Fruit fly (Drosophila melanogaster): ENCODE measurements around the gene Asciz.

Gene Asciz

DNA sequence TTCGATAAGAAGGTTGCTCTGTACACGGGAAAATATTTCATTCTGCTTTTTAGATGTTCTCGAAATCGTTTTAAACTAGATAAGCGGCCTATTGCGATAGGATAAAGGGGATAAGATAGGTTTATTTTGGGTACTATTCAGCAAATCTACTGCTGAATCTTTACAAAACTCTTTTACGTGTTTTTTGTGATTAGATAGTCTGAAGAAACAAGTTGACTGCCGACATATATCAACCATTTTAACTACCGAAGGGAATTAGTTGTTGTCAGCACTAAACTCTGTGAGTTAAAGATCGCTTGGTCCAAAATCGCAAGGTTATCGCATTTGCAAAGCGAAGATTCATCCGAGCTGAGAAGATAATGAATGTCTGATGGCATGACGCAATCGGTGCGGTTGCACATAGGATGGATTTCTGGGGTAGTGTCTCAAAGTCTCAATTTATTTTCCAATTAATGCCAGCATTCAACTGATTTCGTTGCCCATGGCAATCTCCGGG, at the start of gene Asciz:
Asciz (minus strand) TSS at position 51 of the 496 bp plus-strand sequence.
- TF ChIP-seq CG8478 (optimal IDR thresholded peaks at IDR 0.05), result no peak
- no peak for TF ChIP-seq pan (optimal IDR thresholded peaks at IDR 0.05)
- TF ChIP-seq Dll (optimal IDR thresholded peaks at IDR 0.05), result no peak
- TF ChIP-seq EcR (GFP tag; optimal IDR thresholded peaks at IDR 0.05), result no peak
- TF ChIP-seq psq (optimal IDR thresholded peaks at IDR 0.05), result no peak
- no peak for TF ChIP-seq usp (GFP tag; optimal IDR thresholded peaks at IDR 0.05)

DNA sequence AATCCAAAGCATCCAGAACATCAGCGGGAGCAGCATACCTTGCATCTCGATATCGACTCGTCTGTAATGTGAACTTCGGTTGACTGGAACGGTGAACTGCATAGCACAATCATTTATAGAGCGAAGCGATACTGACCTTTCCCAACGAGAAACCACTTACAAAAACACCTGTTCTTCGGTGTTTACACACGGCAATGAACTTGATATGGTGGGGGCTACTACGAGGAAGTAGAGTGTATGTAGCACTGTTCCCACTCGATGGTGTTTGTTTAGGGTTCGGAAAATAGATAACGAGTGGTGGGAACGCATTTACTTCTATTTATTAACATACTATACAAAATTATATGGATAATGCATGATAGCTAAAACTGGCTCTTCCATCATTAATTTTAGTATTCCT, 42.8 kb upstream of the Asciz start, which contains the start of the genes CG32269 and CG32270:
CG32269 (minus strand) TSS at position 91 of the 400 bp plus-strand sequence.
CG32270 (minus strand) TSS at position 91 of the 400 bp plus-strand sequence.
- no peak for TF ChIP-seq Dll (optimal IDR thresholded peaks at IDR 0.05)
- TF ChIP-seq pan (optimal IDR thresholded peaks at IDR 0.05), result no peak
- no peak for TF ChIP-seq usp (GFP tag; optimal IDR thresholded peaks at IDR 0.05)
- TF ChIP-seq EcR (GFP tag; optimal IDR thresholded peaks at IDR 0.05), result no peak
- TF ChIP-seq psq (optimal IDR thresholded peaks at IDR 0.05), result no peak
- no peak for TF ChIP-seq CG8478 (optimal IDR thresholded peaks at IDR 0.05)

DNA sequence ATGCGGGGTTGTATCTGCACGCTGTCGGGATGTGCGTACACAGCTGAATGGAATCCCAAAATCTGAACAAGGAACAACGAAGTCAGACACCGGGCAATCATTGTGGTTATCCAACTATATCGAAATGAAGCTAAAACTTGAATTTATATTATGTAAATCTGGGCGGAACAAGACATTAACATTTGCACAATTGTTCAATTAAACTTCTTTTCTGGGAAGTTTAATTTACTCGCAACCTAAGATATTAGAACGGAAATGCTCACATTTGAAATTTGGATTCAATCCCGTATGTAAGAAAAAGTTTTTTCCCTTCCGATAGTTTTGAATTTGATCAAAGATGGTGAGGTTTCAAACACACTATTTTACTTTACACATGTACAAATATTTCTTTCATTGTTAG, 40.2 kb upstream of the Asciz start, which contains the start of gene CG33160:
CG33160 (minus strand) TSS at position 101 of the 400 bp plus-strand sequence.
- no peak for TF ChIP-seq CG8478 (optimal IDR thresholded peaks at IDR 0.05)
- TF ChIP-seq pan (optimal IDR thresholded peaks at IDR 0.05), result no peak
- TF ChIP-seq Dll (optimal IDR thresholded peaks at IDR 0.05), result no peak
- no peak for TF ChIP-seq usp (GFP tag; optimal IDR thresholded peaks at IDR 0.05)
- TF ChIP-seq psq (optimal IDR thresholded peaks at IDR 0.05), result no peak
- TF ChIP-seq EcR (GFP tag; optimal IDR thresholded peaks at IDR 0.05), result no peak

DNA sequence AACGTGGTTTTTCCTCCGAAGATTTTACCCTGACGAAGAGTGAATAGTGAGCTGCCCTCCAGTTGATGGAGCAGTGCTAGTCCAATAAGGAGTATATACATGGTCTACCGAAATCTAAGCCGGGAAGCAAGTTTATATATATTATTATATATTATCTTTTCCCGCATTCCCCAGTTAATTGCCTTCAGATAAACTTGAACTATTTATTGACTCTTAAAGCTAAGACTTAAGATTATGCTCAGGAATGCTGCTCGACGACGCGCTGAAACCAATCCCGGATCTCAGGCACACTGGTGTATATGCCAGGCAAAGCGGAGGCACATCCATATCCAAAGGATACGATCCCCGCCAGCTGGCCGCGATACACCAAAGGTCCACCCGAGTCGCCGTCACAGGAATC, 39.3 kb upstream of the Asciz start, which contains the start of gene CG32277:
CG32277 (minus strand) TSS at position 101 of the 400 bp plus-strand sequence.
- TF ChIP-seq psq (optimal IDR thresholded peaks at IDR 0.05), result no peak
- no peak for TF ChIP-seq EcR (GFP tag; optimal IDR thresholded peaks at IDR 0.05)
- TF ChIP-seq CG8478 (optimal IDR thresholded peaks at IDR 0.05), result no peak
- TF ChIP-seq pan (optimal IDR thresholded peaks at IDR 0.05), result no peak
- TF ChIP-seq usp (GFP tag; optimal IDR thresholded peaks at IDR 0.05), result no peak
- TF ChIP-seq Dll (optimal IDR thresholded peaks at IDR 0.05), result no peak

DNA sequence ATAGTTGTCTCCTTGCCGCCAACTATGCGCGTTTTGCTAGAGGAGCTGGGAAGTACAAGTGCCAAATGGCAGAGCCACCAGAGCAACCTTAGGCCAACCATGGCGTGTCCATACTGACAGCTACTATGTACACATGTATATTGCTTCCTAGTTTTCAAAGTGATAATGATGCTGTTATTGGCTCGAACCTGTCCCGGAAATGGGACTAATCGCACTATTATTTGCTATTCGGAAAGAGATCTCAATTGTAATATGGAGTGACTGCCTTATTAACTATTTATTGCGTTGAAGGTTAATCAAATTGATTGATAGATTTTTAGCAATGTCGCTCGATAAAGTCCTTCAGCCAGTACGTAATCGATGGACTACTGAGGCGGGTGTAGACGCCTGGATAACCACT, 38.3 kb upstream of the Asciz start, which contains the start of gene CG33159:
CG33159 (minus strand) TSS at position 101 of the 400 bp plus-strand sequence.
- TF ChIP-seq CG8478 (optimal IDR thresholded peaks at IDR 0.05), result no peak
- TF ChIP-seq usp (GFP tag; optimal IDR thresholded peaks at IDR 0.05), result no peak
- TF ChIP-seq pan (optimal IDR thresholded peaks at IDR 0.05), result no peak
- no peak for TF ChIP-seq EcR (GFP tag; optimal IDR thresholded peaks at IDR 0.05)
- no peak for TF ChIP-seq psq (optimal IDR thresholded peaks at IDR 0.05)
- TF ChIP-seq Dll (optimal IDR thresholded peaks at IDR 0.05), result no peak

DNA sequence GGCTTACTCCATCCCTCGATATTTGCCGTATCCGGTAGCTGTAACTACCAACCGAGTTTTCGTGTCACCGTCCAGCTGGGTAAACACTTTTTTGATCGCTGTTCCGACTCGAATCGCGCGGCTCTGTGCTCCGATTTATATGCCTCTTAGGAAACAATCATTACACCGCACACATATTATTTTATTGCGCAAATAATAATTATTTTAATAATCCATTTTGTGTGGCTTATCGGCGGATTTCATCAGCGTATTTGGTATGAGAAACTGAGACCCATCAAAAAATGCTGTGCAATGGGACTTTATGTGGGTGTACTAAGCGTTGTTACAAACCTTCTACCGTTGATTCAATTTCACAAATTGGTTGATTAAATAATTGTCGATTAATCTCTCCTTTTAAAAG, 37.0 kb upstream of the Asciz start, which contains the start of gene CG32271:
CG32271 (minus strand) TSS at position 101 of the 400 bp plus-strand sequence.
- no peak for TF ChIP-seq CG8478 (optimal IDR thresholded peaks at IDR 0.05)
- TF ChIP-seq usp (GFP tag; optimal IDR thresholded peaks at IDR 0.05), result no peak
- TF ChIP-seq Dll (optimal IDR thresholded peaks at IDR 0.05), result no peak
- no peak for TF ChIP-seq psq (optimal IDR thresholded peaks at IDR 0.05)
- TF ChIP-seq pan (optimal IDR thresholded peaks at IDR 0.05), result no peak
- no peak for TF ChIP-seq EcR (GFP tag; optimal IDR thresholded peaks at IDR 0.05)

DNA sequence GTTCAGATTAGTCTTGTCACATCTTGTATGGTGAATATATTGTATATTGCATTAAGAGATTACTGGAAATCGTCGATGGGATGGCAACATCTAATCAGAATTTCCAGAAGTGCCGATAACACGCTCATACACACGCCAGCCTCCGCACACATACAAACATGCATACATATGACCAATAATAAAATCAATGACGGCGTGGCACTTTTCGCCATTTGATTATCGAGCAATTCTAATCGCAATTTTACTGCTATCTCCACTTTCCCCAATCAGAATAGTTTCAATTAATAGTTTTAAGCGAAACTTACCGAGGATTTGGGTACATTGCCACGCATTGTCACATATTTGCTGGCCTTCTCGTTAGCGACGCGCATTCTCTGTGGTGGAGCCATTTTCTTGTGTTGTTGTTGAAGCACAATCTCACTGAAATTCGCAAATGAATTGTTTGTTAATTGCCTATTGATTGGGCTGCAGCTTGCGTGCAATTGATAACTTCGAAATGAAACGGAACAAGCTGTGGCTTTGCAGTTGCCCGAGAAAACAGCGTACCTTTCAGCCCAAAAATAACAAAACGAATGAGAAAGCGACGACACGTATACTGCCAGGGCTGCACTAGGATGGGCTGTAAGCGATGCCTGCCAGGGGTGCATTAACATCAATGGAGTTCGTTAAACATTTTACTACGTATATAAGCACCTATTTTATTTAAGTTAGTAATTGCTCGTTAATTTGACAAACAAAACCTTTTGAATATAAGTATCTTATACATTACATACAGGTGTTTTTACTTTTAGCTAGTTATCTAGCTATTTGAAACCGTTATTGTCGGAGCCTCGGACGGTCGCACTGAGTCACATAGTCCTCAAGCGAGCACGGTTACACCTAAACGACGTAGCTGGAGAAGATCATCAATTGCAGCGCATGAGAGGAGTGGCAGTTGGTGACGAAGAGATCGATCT, 32.7 kb upstream of the Asciz start, which contains the start of the genes CG32276 and gry:
CG32276 (minus strand) TSS at position 601 of the 956 bp plus-strand sequence.
gry (plus strand) TSS at position 644 of the 956 bp plus-strand sequence.
- TF ChIP-seq Dll (optimal IDR thresholded peaks at IDR 0.05) (no peak), usp (GFP tag; optimal IDR thresholded peaks at IDR 0.05) (no peak), EcR (GFP tag; optimal IDR thresholded peaks at IDR 0.05) (no peak), psq (optimal IDR thresholded peaks at IDR 0.05) (no peak), CG8478 (optimal IDR thresholded peaks at IDR 0.05) (no peak), pan (optimal IDR thresholded peaks at IDR 0.05) (no peak)

DNA sequence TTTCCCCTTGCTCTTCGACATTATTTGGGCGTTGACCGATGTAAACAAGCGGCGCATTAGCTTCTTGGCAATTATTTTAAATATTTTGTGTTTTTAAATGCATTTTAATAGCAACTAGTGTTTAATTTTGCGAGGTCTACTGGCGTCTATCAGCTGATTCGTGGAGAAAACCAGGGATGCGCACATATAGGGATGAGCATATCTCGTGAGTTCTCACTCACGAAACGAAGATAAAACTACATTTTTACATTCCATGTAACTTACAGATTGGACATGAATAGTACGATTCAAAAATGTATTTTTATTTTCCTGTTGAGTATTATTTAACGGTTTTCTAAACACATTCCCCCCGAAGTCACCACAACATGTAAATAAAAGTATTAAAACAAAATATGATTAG, 31.4 kb upstream of the Asciz start, which contains the start of gene CG14966:
CG14966 (minus strand) TSS at position 168 of the 400 bp plus-strand sequence.
- no peak for TF ChIP-seq Dll (optimal IDR thresholded peaks at IDR 0.05)
- no peak for TF ChIP-seq EcR (GFP tag; optimal IDR thresholded peaks at IDR 0.05)
- TF ChIP-seq CG8478 (optimal IDR thresholded peaks at IDR 0.05), result no peak
- no peak for TF ChIP-seq usp (GFP tag; optimal IDR thresholded peaks at IDR 0.05)
- no peak for TF ChIP-seq pan (optimal IDR thresholded peaks at IDR 0.05)
- TF ChIP-seq psq (optimal IDR thresholded peaks at IDR 0.05), result no peak

DNA sequence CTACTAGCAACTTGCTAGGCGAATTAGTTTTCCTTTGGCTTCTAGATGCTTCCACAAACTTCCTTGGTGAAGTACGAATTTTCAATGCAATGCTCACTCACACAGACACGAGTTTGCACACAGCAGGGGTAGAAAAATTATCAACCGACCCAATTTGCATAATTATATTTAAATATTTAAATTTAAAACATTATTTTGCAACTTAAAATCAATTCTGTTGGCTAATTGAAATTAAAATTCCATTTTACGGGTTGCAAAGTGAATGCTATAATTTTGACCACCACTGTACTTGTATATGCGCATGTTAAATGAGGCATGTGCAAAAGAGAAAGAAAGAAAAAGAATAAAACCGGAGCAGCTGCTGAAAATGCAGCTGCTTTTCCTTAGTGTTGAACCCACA, 28.0 kb upstream of the Asciz start:
- TF ChIP-seq usp (GFP tag; optimal IDR thresholded peaks at IDR 0.05), result no peak
- no peak for TF ChIP-seq EcR (GFP tag; optimal IDR thresholded peaks at IDR 0.05)
- no peak for TF ChIP-seq Dll (optimal IDR thresholded peaks at IDR 0.05)
- TF ChIP-seq pan (optimal IDR thresholded peaks at IDR 0.05), result no peak
- TF ChIP-seq CG8478 (optimal IDR thresholded peaks at IDR 0.05), result no peak
- TF ChIP-seq psq (optimal IDR thresholded peaks at IDR 0.05), result no peak

DNA sequence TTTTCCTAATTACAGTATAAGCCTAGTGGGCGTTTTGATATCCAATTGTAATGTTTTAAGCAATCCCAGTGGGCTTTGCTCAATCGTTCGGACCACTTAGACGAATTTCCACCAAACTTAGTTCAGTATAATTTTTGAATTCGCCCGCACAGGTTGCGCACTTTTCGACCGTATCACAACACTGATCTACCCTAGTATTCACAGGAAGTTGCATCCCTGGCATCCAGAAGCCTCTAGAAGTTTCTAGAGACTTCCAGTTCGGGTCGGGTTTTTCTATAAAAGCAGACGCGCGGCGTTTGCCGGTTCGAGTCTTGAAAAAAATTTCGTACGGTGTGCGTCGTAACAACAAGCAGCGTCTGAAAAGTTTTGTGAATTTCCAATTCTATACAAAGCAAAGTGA, 26.9 kb upstream of the Asciz start, which contains the start of gene Hsp83:
Hsp83 (plus strand) TSS at position 58 of the 400 bp plus-strand sequence.
- TF ChIP-seq usp (GFP tag; optimal IDR thresholded peaks at IDR 0.05), result no peak
- TF ChIP-seq psq (optimal IDR thresholded peaks at IDR 0.05), result no peak
- TF ChIP-seq Dll (optimal IDR thresholded peaks at IDR 0.05), result no peak
- no peak for TF ChIP-seq EcR (GFP tag; optimal IDR thresholded peaks at IDR 0.05)
- no peak for TF ChIP-seq CG8478 (optimal IDR thresholded peaks at IDR 0.05)

DNA sequence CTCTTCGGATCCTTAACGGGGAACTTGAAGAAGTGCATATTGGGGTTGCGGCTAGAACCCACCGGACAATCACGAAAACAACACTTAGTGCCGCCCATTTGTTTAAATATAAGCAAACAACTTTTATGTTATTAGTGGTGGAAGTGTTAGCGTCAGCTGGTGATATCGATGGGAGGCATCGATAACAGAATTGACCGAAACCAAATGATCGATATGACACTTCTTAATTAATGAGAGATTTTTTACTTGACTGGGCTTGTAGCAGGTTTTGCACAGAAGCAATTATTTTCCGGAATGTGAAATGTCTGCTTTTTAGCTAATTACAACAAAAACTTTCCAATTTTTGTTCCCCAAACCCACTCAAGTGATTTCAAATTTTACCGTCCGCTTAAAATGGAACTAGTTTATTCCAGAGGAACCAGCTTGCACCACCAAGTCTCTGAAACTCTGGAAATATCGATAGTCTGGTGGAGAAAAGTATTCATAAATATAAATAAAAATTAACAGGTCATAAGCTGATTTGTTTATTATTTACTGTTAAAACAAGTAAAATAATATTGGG, 26.4 kb upstream of the Asciz start, which contains the start of gene CG14965:
CG14965 (minus strand) TSS at position 159 of the 562 bp plus-strand sequence.
- TF ChIP-seq psq (optimal IDR thresholded peaks at IDR 0.05) (no peak), CG8478 (optimal IDR thresholded peaks at IDR 0.05) (no peak), pan (optimal IDR thresholded peaks at IDR 0.05) (no peak), EcR (GFP tag; optimal IDR thresholded peaks at IDR 0.05) (no peak), Dll (optimal IDR thresholded peaks at IDR 0.05) (no peak), usp (GFP tag; optimal IDR thresholded peaks at IDR 0.05) (no peak)

Measured in whole organism.